Worm (Caenorhabditis elegans) whole organism, early embryonic: ENCODE results near the gene decr-1.1.

Source experiments
- B0310.2 ChIP-seq: sonication (generic microtip); optimal IDR thresholded peaks from 2 replicates; lab custom pipeline; 2016; ENCODE audit warnings: mild to moderate bottlenecking, missing genetic modification characterization, missing compliant biosample characterization
- F13C5.2 ChIP-seq: sonication (generic microtip); optimal IDR thresholded peaks from 2 replicates; lab custom pipeline; 2017; ENCODE audit warnings: mild to moderate bottlenecking, missing genetic modification characterization, inconsistent platforms, missing compliant biosample characterization
- aly-1 ChIP-seq: sonication (generic microtip); optimal IDR thresholded peaks from 2 replicates; lab custom pipeline; 2016; ENCODE audit warnings: missing genetic modification characterization, missing compliant biosample characterization
- ama-1 ChIP-seq: fragments of 150-350 bp; optimal IDR thresholded peaks from 2 replicates; lab custom pipeline; 2014
- ceh-13 ChIP-seq: fragments of 200-800 bp; sonication (Bioruptor generic); optimal IDR thresholded peaks from 2 replicates; lab custom pipeline; 2018; ENCODE audit warnings: mild to moderate bottlenecking, missing genetic modification characterization, missing compliant biosample characterization
- ceh-36 ChIP-seq: sonication (generic microtip); optimal IDR thresholded peaks from 2 replicates; lab custom pipeline; 2016; ENCODE audit warnings: missing genetic modification characterization, inconsistent platforms, missing compliant biosample characterization
- ets-7 ChIP-seq: sonication (generic microtip); optimal IDR thresholded peaks from 2 replicates; lab custom pipeline; 2016; ENCODE audit warnings: missing genotype, missing genetic modification characterization, missing compliant biosample characterization
- flt-1 ChIP-seq: fragments of 200-800 bp; sonication (Bioruptor generic); IDR thresholded peaks from 2 replicates; pipeline ENCODE4 v1.3.6; 2022; ENCODE audit warnings: missing genetic modification characterization, missing compliant biosample characterization
- hmbx-1 ChIP-seq: sonication (generic microtip); optimal IDR thresholded peaks from 2 replicates; lab custom pipeline; 2016; ENCODE audit warnings: mild to moderate bottlenecking, missing genetic modification characterization, missing compliant biosample characterization
- hmg-4 ChIP-seq: fragments of 200-800 bp; sonication (Bioruptor generic); optimal IDR thresholded peaks from 2 replicates; lab custom pipeline; 2018; ENCODE audit warnings: mild to moderate bottlenecking, missing genetic modification characterization, missing compliant biosample characterization
- hnd-1 ChIP-seq: sonication (generic microtip); optimal IDR thresholded peaks from 2 replicates; lab custom pipeline; 2016; ENCODE audit warnings: missing genetic modification characterization, missing compliant biosample characterization
- pes-1 ChIP-seq: fragments of 200-800 bp; sonication (Bioruptor generic); IDR thresholded peaks from 2 replicates; pipeline ENCODE4 v1.3.6; 2022; ENCODE audit warnings: missing genetic modification reagents, missing genetic modification characterization, missing compliant biosample characterization
- scrt-1 ChIP-seq: fragments of 200-800 bp; sonication (Bioruptor generic); IDR thresholded peaks from 2 replicates; pipeline ENCODE4 v1.3.6; 2022; ENCODE audit warnings: missing genetic modification characterization, missing compliant biosample characterization
- sea-1 ChIP-seq: fragments of 200-800 bp; sonication (Bioruptor generic); conservative IDR thresholded peaks from 2 replicates; pipeline ENCODE4 v1.3.6; 2022; ENCODE audit warnings: missing genetic modification characterization, missing compliant biosample characterization
- tbx-11 ChIP-seq: fragments of 200-800 bp; sonication (Bioruptor generic); IDR thresholded peaks from 2 replicates; pipeline ENCODE4 v1.3.6; 2022; ENCODE audit warnings: missing genetic modification characterization, missing compliant biosample characterization
- tbx-37 ChIP-seq: fragments of 200-800 bp; sonication (Bioruptor generic); conservative IDR thresholded peaks from 2 replicates; pipeline ENCODE4 v1.3.6; 2022; ENCODE audit warnings: missing genetic modification reagents, missing genetic modification characterization, missing compliant biosample characterization
- tra-4 ChIP-seq: sonication (generic microtip); optimal IDR thresholded peaks from 2 replicates; lab custom pipeline; 2017; ENCODE audit warnings: missing genetic modification characterization, missing compliant biosample characterization

The decr-1.1 gene

ce11 chrV:13803902-13804301 is 21.7 kb downstream of the decr-1.1 start, which contains the start of gene swan-2:
TSS of gene swan-2 (minus strand) at chrV:13804281.
- TF ChIP-seq sea-1 (GFP tag; lab: Robert Waterston, UW) (0 out of 2 replicates have a peak, but pooled peaks have one; percentile 40), ama-1 (lab: Kevin White, UChicago) (peak; percentile 22), F13C5.2 (tag; lab: Kevin White, UChicago) (no peak)

- TF ChIP-seq ceh-36 (tag; lab: Kevin White, UChicago) (no peak), ets-7 (no peak), hnd-1 (tag; lab: Kevin White, UChicago) (no peak), tbx-37 (GFP tag; lab: Robert Waterston, UW) (no peak)
Measured at ce11 chrV:13807232-13807631, 25.0 kb downstream of the decr-1.1 start, which contains the start of gene swan-1. TSS of gene swan-1 (minus strand) at chrV:13807237.

- no peak for TF ChIP-seq ets-7
- TF ChIP-seq ama-1 (lab: Kevin White, UChicago): no peak
- no peak for TF ChIP-seq hmbx-1 (tag; lab: Kevin White, UChicago)
- no peak for TF ChIP-seq sea-1 (GFP tag; lab: Robert Waterston, UW)
- no peak for TF ChIP-seq tbx-11
- peak; percentile 63 for TF ChIP-seq aly-1 (tag; lab: Kevin White, UChicago)
- TF ChIP-seq B0310.2 (tag; lab: Kevin White, UChicago): no peak
- no peak for TF ChIP-seq scrt-1 (GFP tag; lab: Robert Waterston, UW)
- TF ChIP-seq tbx-37 (GFP tag; lab: Robert Waterston, UW): no peak
- TF ChIP-seq hnd-1 (tag; lab: Kevin White, UChicago): no peak
- TF ChIP-seq F13C5.2 (tag; lab: Kevin White, UChicago): peak; percentile 44
- no peak for TF ChIP-seq ceh-13
- TF ChIP-seq hmg-4 (GFP tag; lab: Kevin White, UChicago): peak; percentile 88
- TF ChIP-seq ceh-36 (tag; lab: Kevin White, UChicago): no peak
- TF ChIP-seq pes-1 (GFP tag; lab: Robert Waterston, UW): no peak
- TF ChIP-seq flt-1 (GFP tag; lab: Robert Waterston, UW): no peak
- TF ChIP-seq tra-4 (tag; lab: Kevin White, UChicago): no peak
Measured at ce11 chrV:13808462-13808867, 26.3 kb downstream of the decr-1.1 start.

- TF ChIP-seq scrt-1 (GFP tag; lab: Robert Waterston, UW): no peak
- no peak for TF ChIP-seq tra-4 (tag; lab: Kevin White, UChicago)
- no peak for TF ChIP-seq ceh-13
- no peak for TF ChIP-seq aly-1 (tag; lab: Kevin White, UChicago)
- no peak for TF ChIP-seq F13C5.2 (tag; lab: Kevin White, UChicago)
- TF ChIP-seq hmbx-1 (tag; lab: Kevin White, UChicago): no peak
- no peak for TF ChIP-seq ets-7
- TF ChIP-seq hmg-4 (GFP tag; lab: Kevin White, UChicago): no peak
Measured at ce11 chrV:13812330-13812729, 30.1 kb downstream of the decr-1.1 start.

- TF ChIP-seq F13C5.2 (tag; lab: Kevin White, UChicago) (no peak), hmg-4 (GFP tag; lab: Kevin White, UChicago) (no peak), ama-1 (lab: Kevin White, UChicago) (no peak), tbx-37 (GFP tag; lab: Robert Waterston, UW) (no peak), hmbx-1 (tag; lab: Kevin White, UChicago) (no peak), ets-7 (no peak), ceh-13 (no peak), B0310.2 (tag; lab: Kevin White, UChicago) (no peak), aly-1 (tag; lab: Kevin White, UChicago) (no peak), flt-1 (GFP tag; lab: Robert Waterston, UW) (no peak), hnd-1 (tag; lab: Kevin White, UChicago) (no peak), tra-4 (tag; lab: Kevin White, UChicago) (no peak), sea-1 (GFP tag; lab: Robert Waterston, UW) (no peak), pes-1 (GFP tag; lab: Robert Waterston, UW) (no peak), tbx-11 (no peak), scrt-1 (GFP tag; lab: Robert Waterston, UW) (no peak), ceh-36 (tag; lab: Kevin White, UChicago) (no peak)
Measured at ce11 chrV:13812931-13813330, 30.7 kb downstream of the decr-1.1 start, which contains the start of gene ceh-24. TSS of gene ceh-24 (plus strand) at chrV:13813231.

ce11 chrV:13816877-13817276 is 34.7 kb downstream of the decr-1.1 start, which contains the start of gene F55B12.2:
TSS of gene F55B12.2 (minus strand) at chrV:13816977.
- TF ChIP-seq ets-7: no peak
- no peak for TF ChIP-seq pes-1 (GFP tag; lab: Robert Waterston, UW)
- TF ChIP-seq tra-4 (tag; lab: Kevin White, UChicago): no peak
- TF ChIP-seq tbx-37 (GFP tag; lab: Robert Waterston, UW): no peak
- no peak for TF ChIP-seq ceh-13
- no peak for TF ChIP-seq aly-1 (tag; lab: Kevin White, UChicago)
- no peak for TF ChIP-seq hnd-1 (tag; lab: Kevin White, UChicago)
- no peak for TF ChIP-seq ama-1 (lab: Kevin White, UChicago)
- TF ChIP-seq hmbx-1 (tag; lab: Kevin White, UChicago): no peak
- TF ChIP-seq B0310.2 (tag; lab: Kevin White, UChicago): no peak
- no peak for TF ChIP-seq F13C5.2 (tag; lab: Kevin White, UChicago)

ce11 chrV:13818824-13819408 is 36.7 kb downstream of the decr-1.1 start, which contains the start of gene sel-10:
TSS of gene sel-10 (plus strand) at chrV:13819361.
- TF ChIP-seq F13C5.2 (tag; lab: Kevin White, UChicago) (peak; percentile 30), ceh-13 (no peak)
